Worm (Caenorhabditis elegans): Measurements from ENCODE around the gene obr-2.
"Not testable (repeated sequence)": the region's sequence is repeated elsewhere in the genome, so short reads cannot be mapped to it uniquely, and the experiment has no call there.

ce11 chrV:15031373-15031772 lies 17.3 kb upstream of the obr-2 start, which contains the start of gene cng-1:
- not testable (repeated sequence) for TF ChIP-seq Y56A3A.18 (GFP tag; IDR thresholded peaks at IDR 0.05); ZK185.1 (tag; optimal IDR thresholded peaks at IDR 0.05; ENCODE audit: poor library complexity, severe bottlenecking); C06A6.2 (GFP tag; conservative IDR thresholded peaks at IDR 0.05); pha-4 (tag; optimal IDR thresholded peaks at IDR 0.05); lin-54 (GFP tag; optimal IDR thresholded peaks at IDR 0.05); egl-44 (GFP tag; IDR thresholded peaks at IDR 0.05); F57C9.4 (tag; optimal IDR thresholded peaks at IDR 0.05); lsl-1 (GFP tag; optimal IDR thresholded peaks at IDR 0.05); unc-62 (GFP tag; optimal IDR thresholded peaks at IDR 0.05); ets-4 (GFP tag; optimal IDR thresholded peaks at IDR 0.05); let-526 (GFP tag; IDR thresholded peaks at IDR 0.05); attf-3 (GFP tag; conservative IDR thresholded peaks at IDR 0.05); nfya-2 (GFP tag; IDR thresholded peaks at IDR 0.05); dpff-1 (tag; optimal IDR thresholded peaks at IDR 0.05)
